Worm (Caenorhabditis elegans): ENCODE data around the gene F09E5.12.

DNA sequence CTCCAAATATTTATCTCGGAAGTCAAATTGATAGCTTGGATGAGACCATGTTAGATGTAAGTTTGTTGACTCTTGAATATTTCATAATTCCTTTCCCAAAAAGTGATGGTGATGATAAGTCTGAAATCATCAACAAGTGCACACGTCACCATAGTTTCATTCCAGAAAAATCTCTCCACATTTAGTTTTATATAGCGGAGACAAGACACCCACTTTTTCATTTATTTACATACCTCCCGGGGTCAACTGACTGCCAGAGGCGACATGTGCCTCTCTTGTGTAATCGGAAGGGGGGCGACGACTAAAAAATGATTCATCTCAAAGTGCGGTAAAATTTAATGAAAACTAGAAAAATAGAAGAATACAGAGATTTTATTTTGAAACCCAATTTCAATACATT, 32.2 kb downstream of the F09E5.12 start:
- TF ChIP-seq ceh-43 (GFP tag; optimal IDR thresholded peaks at IDR 0.05) (no peak), lin-13 (tag; optimal IDR thresholded peaks at IDR 0.05) (no peak), unc-62 (GFP tag; optimal IDR thresholded peaks at IDR 0.05) (no peak), pha-4 (tag; optimal IDR thresholded peaks at IDR 0.05) (no peak), snpc-4 (tag; optimal IDR thresholded peaks at IDR 0.05) (no peak), nhr-76 (tag; optimal IDR thresholded peaks at IDR 0.05) (no peak), drap-1 (GFP tag; optimal IDR thresholded peaks at IDR 0.05) (no peak), nhr-28 (tag; optimal IDR thresholded peaks at IDR 0.05) (no peak), unc-120 (tag; optimal IDR thresholded peaks at IDR 0.05; ENCODE audit: poor library complexity, severe bottlenecking) (no peak), ztf-11 (tag; optimal IDR thresholded peaks at IDR 0.05) (no peak), nhr-12 (tag; optimal IDR thresholded peaks at IDR 0.05) (no peak), lin-32 (GFP tag; optimal IDR thresholded peaks at IDR 0.05) (no peak)
